Worm (Caenorhabditis elegans) whole organism, L2 larva: ENCODE results near the gene Y38C1AA.6.

Source experiments
- lsy-2 ChIP-seq, 2 experiments: fragments of 150-350 bp in 1 of 2; sonication (generic microtip) in 1 of 2; optimal IDR thresholded peaks; 2 replicates each; lab custom pipeline; 2014 to 2017; ENCODE audit warnings: missing biosample characterization in 2 of 2, missing genetic modification characterization in 2 of 2
- ztf-4 ChIP-seq: fragments of 150-350 bp; optimal IDR thresholded peaks from 2 replicates; lab custom pipeline; 2014; ENCODE audit warnings: missing biosample characterization, missing genetic modification characterization

Gene Y38C1AA.6

ce11 chrIV:210591-210990, 48.0 kb downstream of the Y38C1AA.6 start (continued):
- peak in 1 of 2 experiments; percentile 36 for TF ChIP-seq lsy-2 (tag; optimal IDR thresholded peaks at IDR 0.05; lab: Kevin White, UChicago)
- no peak for TF ChIP-seq ztf-4 (tag; lab: Kevin White, UChicago)
- TF ChIP-seq, all 48 proteins: peak for 11
